Worm (Caenorhabditis elegans): ENCODE measurements around the gene F36F12.3.

ce11 chrV:2050790-2051189 lies 34.8 kb upstream of the F36F12.3 start:
- TF ChIP-seq W03F9.2 (tag; optimal IDR thresholded peaks at IDR 0.05) (no peak), him-1 (tag; optimal IDR thresholded peaks at IDR 0.05) (no peak), dao-5 (tag; optimal IDR thresholded peaks at IDR 0.05) (no peak)

Measured in whole organism, L4/young adult.